Fruit fly (Drosophila melanogaster): ENCODE measurements around the gene Trs33.

DNA sequence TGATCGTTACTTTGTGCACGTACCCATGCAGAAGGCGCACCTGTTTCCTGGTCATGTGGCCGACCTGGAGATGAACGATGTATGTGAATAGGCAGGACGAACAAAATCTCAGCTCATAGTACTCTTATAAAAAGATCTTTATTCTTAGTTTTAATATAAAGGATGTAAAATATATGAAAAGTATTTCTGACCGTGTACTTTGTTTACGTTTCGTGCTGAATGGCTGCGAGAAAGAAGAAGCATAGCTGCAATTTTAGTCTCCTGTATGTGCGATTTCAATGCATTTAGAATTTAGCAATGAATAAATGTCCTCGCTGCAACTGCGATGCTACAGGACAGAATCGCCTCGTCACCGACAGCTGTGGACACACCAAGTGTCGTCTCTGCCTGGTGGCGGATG lies 3.0 kb downstream of the Trs33 start, which contains the start of the genes CG42726 and CG42727:
- TF ChIP-seq CG10366 (GFP tag; IDR thresholded peaks at IDR 0.05) (peak; percentile 40; the same call in 1 of the 2 replicates), crp (GFP tag; optimal IDR thresholded peaks at IDR 0.05) (peak in 1 of 2 experiments; percentile 62), Taf1 (GFP tag; IDR thresholded peaks at IDR 0.05) (no peak), CG2116 (GFP tag; optimal IDR thresholded peaks at IDR 0.05) (peak; percentile 13), wor (GFP tag; IDR thresholded peaks at IDR 0.05) (no peak), ab (GFP tag; optimal IDR thresholded peaks at IDR 0.05) (no peak), Nf-YB (GFP tag; optimal IDR thresholded peaks at IDR 0.05) (no peak), cas (GFP tag; IDR thresholded peaks at IDR 0.05) (no peak), jing (GFP tag; optimal IDR thresholded peaks at IDR 0.05) (no peak), CG10565 (GFP tag; optimal IDR thresholded peaks at IDR 0.05) (no peak)

Measured in whole organism, embryonic.